Fruit fly (Drosophila melanogaster) S2 (cell line): Measurements from ENCODE around the gene H15.

ENCODE experiments used
- CG8478 ChIP-seq: fragments of >200 bp; optimal IDR thresholded peaks from 2 replicates; lab custom pipeline; 2018
- CTCF ChIP-seq, 2 experiments: fragments of >200 bp; optimal IDR thresholded peaks; 2 replicates each; lab custom pipeline; 2018

Gene H15

dm6 chr2L:5446202-5446601 is 42.1 kb downstream of the H15 start:
- no peak for TF ChIP-seq CTCF (optimal IDR thresholded peaks at IDR 0.05; lab: Kevin White, UChicago)
- TF ChIP-seq CG8478 (lab: Kevin White, UChicago): no peak

DNA sequence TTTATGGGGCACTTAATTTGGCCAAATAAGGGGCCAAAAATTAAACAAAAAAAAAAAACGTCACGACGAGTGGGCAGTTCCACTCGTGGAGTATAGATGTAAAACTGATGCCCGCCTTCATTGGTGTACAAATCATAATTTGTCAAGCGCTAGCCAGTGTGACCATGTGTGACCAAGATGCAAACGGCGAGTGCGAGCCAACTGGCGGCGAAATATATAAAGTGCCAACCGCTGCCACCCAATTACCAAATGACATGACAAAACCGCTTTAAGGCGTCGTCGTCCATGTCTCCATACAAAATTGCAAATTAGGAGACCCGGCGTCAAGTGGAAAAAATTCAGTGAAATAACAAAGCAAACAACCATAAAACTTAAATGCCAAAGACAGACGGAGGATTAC is 43.2 kb downstream of the H15 start:
- TF ChIP-seq CTCF (optimal IDR thresholded peaks at IDR 0.05; lab: Kevin White, UChicago) (no peak), CG8478 (lab: Kevin White, UChicago) (no peak)

- no peak for TF ChIP-seq CTCF (optimal IDR thresholded peaks at IDR 0.05; lab: Kevin White, UChicago)
- TF ChIP-seq CG8478 (lab: Kevin White, UChicago): no peak
These were observed 44.1 kb downstream of the H15 start for dm6 chr2L:5448148-5448547.

DNA sequence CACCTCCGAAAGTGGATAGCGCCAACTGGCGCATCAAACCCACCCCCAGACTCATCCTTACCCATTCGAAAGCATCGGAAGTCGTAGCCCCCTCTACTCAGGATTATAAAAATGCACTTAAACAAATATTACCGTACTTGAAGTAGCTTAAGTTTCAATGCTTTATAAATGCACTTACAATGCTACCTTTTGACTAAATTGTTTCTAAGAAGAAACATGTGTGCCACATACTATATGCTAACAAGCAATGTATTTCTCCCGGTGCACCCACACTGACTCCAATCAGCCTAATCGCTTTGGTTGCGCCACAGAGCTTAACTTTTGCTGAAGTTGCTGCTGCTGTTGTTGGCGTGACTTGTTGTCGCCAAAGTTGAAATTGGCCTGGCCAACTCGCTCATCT is 49.0 kb downstream of the H15 start:
- no peak for TF ChIP-seq CTCF (optimal IDR thresholded peaks at IDR 0.05; lab: Kevin White, UChicago)
- no peak for TF ChIP-seq CG8478 (lab: Kevin White, UChicago)

dm6 chr2L:5459740-5460287 is 55.7 kb downstream of the H15 start:
- no peak for TF ChIP-seq CG8478 (lab: Kevin White, UChicago)
- no peak for TF ChIP-seq CTCF (optimal IDR thresholded peaks at IDR 0.05; lab: Kevin White, UChicago)

DNA sequence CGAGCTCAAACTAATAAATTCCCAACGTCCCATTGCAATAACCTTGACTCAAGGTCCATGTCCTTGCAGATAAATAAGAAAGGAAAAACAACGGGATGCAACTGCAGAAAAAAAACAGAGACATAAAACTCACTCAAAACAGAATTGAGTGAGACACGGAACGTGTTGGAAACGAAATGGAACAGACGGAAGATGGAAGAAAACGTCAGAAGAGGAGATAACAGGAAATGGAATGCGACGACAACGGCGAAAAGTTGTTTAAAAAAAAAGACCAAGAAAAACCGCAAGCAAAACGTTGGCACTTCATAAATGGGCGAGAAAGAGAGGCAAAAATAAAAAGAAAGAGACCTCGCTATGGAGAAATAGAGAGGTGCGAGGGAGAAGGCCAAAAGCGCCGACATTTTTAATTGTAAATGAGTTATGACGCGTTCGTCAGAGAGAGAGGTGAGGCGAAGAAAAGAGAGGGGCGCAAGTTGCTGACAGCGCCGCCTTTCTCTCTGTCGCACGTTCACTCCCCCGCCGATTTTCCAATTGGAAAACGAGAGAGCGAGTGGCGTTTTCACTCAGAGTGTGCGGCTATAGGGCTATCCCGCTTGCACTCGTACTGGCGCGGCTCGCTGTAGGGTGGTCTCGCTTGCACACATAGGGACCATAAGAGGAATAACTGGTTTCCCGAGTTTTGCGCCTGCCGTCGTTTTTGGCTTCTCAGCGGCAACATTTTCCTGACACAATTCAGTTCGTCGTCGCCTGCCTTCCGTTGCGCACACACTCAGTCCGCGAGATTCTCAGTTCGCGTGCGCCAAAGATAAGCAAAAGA is 57.0 kb downstream of the H15 start, which contains the start of gene mid:
Gene mid (plus strand): TSS at position 733 of the 817 bp plus-strand sequence.
- TF ChIP-seq CTCF (optimal IDR thresholded peaks at IDR 0.05; lab: Kevin White, UChicago) (peak; percentile 39 to 63), CG8478 (lab: Kevin White, UChicago) (peak; percentile 77)

DNA sequence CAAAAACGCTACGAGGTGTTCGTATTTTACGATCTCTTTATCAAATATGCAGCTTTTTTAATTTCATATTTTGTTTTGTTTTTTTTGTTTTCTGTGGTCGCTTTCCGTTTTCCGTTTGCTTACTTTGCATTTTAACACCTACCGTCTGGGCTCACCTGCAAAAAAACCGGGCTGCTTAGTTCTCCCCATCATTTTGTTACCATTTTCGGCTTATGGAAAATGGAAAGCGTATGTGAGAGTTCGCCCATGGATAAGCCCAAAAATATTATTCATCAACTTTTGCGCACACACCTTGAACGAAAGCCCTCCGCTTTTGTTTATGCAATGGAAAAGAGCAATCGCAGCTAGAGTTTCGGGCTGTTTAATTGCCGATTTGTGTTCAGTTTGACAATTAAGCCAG is 58.9 kb downstream of the H15 start:
- TF ChIP-seq CTCF (optimal IDR thresholded peaks at IDR 0.05; lab: Kevin White, UChicago) (no peak), CG8478 (lab: Kevin White, UChicago) (no peak)
